Fruit fly (Drosophila melanogaster): ENCODE measurements around the gene CG7840.

CG7840 gene

dm6 chr2L:8276880-8277279 lies 28.5 kb upstream of the CG7840 start (continued):
- TF ChIP-seq CG13894 (tag; optimal IDR thresholded peaks at IDR 0.05) (peak; percentile 61), HHEX (GFP tag; optimal IDR thresholded peaks at IDR 0.05) (no peak), CG7372 (GFP tag; IDR thresholded peaks at IDR 0.05) (no peak), B-H2 (GFP tag; optimal IDR thresholded peaks at IDR 0.05) (peak; percentile 33), crol (GFP tag; IDR thresholded peaks at IDR 0.05) (peak; percentile 61), Ets97D (GFP tag; optimal IDR thresholded peaks at IDR 0.05) (no peak), CG13287 (GFP tag; IDR thresholded peaks at IDR 0.05; ENCODE audit: partially characterized antibody) (no peak), sd (tag; optimal IDR thresholded peaks at IDR 0.05) (peak; percentile 24), Gsc (GFP tag; IDR thresholded peaks at IDR 0.05) (no peak), CG12659 (GFP tag; optimal IDR thresholded peaks at IDR 0.05) (no peak), Sin3A (optimal IDR thresholded peaks at IDR 0.05) (no peak), Pdp1 (GFP tag; optimal IDR thresholded peaks at IDR 0.05) (peak in 1 of 2 experiments; percentile 66), Med (GFP tag) (no peak), BtbVII (GFP tag; optimal IDR thresholded peaks at IDR 0.05) (no peak), z (GFP tag; IDR thresholded peaks at IDR 0.05) (no peak), lola (GFP tag; optimal IDR thresholded peaks at IDR 0.05) (no peak), chinmo (GFP tag; IDR thresholded peaks at IDR 0.05; ENCODE audit: partially characterized antibody) (peak; percentile 62; the same call in 1 of the 4 replicates), CG6254 (GFP tag; optimal IDR thresholded peaks at IDR 0.05) (no peak), gt (GFP tag; IDR thresholded peaks at IDR 0.05) (no peak), CG3995 (GFP tag; optimal IDR thresholded peaks at IDR 0.05) (no peak), CG13624 (GFP tag; optimal IDR thresholded peaks at IDR 0.05) (peak; percentile 12), schlank (tag; optimal IDR thresholded peaks at IDR 0.05) (no peak), gro (GFP tag; optimal IDR thresholded peaks at IDR 0.05) (no peak), CG13424 (tag; optimal IDR thresholded peaks at IDR 0.05) (no peak), Hr78 (GFP tag; optimal IDR thresholded peaks at IDR 0.05) (no peak), Doc2 (GFP tag; IDR thresholded peaks at IDR 0.05) (no peak), cg (GFP tag; optimal IDR thresholded peaks at IDR 0.05) (peak; percentile 19), CG15601 (tag; optimal IDR thresholded peaks at IDR 0.05) (no peak), ttk (GFP tag; IDR thresholded peaks at IDR 0.05) (no peak), cas (GFP tag; IDR thresholded peaks at IDR 0.05) (no peak), Hey (tag; optimal IDR thresholded peaks at IDR 0.05) (no peak), ap (GFP tag; IDR thresholded peaks at IDR 0.05) (no peak), ind (GFP tag; optimal IDR thresholded peaks at IDR 0.05) (no peak), CG12769 (tag; optimal IDR thresholded peaks at IDR 0.05) (peak; percentile 11), toy (GFP tag; IDR thresholded peaks at IDR 0.05) (no peak)

DNA sequence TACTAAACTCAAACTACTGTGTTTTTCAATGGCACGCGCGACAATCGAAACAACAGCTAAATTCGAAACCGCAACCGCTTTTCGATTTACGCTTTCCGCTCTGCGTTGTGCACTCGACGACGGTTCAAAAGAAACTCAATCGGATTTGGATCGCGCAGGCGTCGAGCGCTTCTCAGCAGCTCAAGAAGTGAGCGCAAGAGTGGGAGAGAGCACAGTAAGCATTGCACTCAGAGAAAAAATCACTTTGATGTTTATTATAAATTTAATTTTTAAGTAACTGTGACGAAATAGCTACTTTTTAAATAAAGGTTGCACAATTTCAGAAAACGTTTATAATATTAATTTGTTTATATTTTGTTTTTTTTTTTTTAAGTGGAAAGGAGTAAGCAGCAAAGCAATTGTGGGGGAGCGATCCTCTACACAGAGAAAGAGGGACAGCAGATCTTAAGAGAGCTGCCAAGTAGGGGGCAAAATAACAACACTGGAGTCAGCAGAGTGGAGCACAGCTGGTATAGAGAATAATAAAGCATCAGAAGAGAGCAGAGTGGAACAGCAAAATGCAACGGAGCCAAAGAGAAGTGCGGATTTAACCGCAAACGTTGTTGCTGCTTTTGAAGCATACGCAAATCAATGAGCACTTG lies 27.7 kb upstream of the CG7840 start:
- TF ChIP-seq Bdp1 (GFP tag; optimal IDR thresholded peaks at IDR 0.05) (peak; percentile 87), tio (GFP tag; optimal IDR thresholded peaks at IDR 0.05) (peak; percentile 96), br (optimal IDR thresholded peaks at IDR 0.05) (no peak), nom (GFP tag; optimal IDR thresholded peaks at IDR 0.05) (peak; percentile 97), gsb-n (tag; optimal IDR thresholded peaks at IDR 0.05) (peak; percentile 99), knrl (GFP tag; IDR thresholded peaks at IDR 0.05; ENCODE audit: partially characterized antibody) (peak; percentile 36; the same call in 1 of the 3 replicates), CG9817 (tag; optimal IDR thresholded peaks at IDR 0.05) (peak; percentile 93), Deaf1 (tag; optimal IDR thresholded peaks at IDR 0.05) (peak; percentile 78), prd (optimal IDR thresholded peaks at IDR 0.05) (no peak), prd (GFP tag; IDR thresholded peaks at IDR 0.05) (peak; percentile 99), exex (tag; optimal IDR thresholded peaks at IDR 0.05) (peak; percentile 77), CG32767 (GFP tag; IDR thresholded peaks at IDR 0.05) (peak; percentile 99), shn (GFP tag; optimal IDR thresholded peaks at IDR 0.05) (peak; percentile 65), Stat92E (GFP tag; optimal IDR thresholded peaks at IDR 0.05) (peak in 1 of 3 experiments; percentile 98), trem (tag; optimal IDR thresholded peaks at IDR 0.05) (peak; percentile 94), CG5953 (GFP tag; IDR thresholded peaks at IDR 0.05) (peak; percentile 98), CG3281 (GFP tag; optimal IDR thresholded peaks at IDR 0.05) (peak; percentile 95)

All from whole organism, embryonic.